Fruit fly (Drosophila melanogaster): Measurements from ENCODE around the gene CG14631.

DNA sequence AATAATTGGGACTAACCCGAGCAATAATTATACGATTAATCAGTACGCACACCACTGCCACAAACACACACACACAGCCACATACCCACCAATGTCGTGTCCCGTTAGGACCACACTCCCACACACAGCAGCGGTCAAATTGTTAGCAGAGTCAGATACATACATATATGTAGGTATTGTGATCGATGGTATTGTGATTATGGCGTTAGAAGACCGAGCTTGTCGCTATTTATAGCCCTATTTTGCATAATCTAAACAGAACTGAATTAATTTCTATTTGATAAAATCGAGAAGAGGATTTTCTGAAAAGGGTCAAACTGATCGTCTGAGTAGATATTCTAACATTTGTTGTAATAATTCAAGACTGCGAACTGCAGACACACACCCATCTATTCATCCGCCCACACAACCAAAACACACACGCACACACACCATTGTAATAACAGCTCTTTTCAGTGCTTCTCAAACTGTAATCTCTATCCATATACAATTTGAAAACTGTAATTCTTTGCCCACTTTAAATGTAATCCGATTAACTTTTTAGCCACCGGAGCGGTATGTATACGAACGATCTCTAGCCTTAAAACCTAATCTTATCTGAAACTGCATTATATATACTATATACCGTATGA lies 29.7 kb downstream of the CG14631 start:
- TF ChIP-seq Hr78 (GFP tag; optimal IDR thresholded peaks at IDR 0.05) (no peak), woc (GFP tag; optimal IDR thresholded peaks at IDR 0.05) (no peak), OdsH (GFP tag; optimal IDR thresholded peaks at IDR 0.05) (peak; percentile 40), sage (GFP tag; optimal IDR thresholded peaks at IDR 0.05) (no peak), Jra (GFP tag; optimal IDR thresholded peaks at IDR 0.05) (peak; percentile 17), pan (optimal IDR thresholded peaks at IDR 0.05) (no peak), Hr83 (GFP tag; optimal IDR thresholded peaks at IDR 0.05; ENCODE audit: poor library complexity, severe bottlenecking) (no peak), CG32264 (GFP tag; optimal IDR thresholded peaks at IDR 0.05) (no peak), psq (GFP tag; optimal IDR thresholded peaks at IDR 0.05) (no peak)
